Worm (Caenorhabditis elegans): ENCODE measurements around the gene srh-276.

DNA sequence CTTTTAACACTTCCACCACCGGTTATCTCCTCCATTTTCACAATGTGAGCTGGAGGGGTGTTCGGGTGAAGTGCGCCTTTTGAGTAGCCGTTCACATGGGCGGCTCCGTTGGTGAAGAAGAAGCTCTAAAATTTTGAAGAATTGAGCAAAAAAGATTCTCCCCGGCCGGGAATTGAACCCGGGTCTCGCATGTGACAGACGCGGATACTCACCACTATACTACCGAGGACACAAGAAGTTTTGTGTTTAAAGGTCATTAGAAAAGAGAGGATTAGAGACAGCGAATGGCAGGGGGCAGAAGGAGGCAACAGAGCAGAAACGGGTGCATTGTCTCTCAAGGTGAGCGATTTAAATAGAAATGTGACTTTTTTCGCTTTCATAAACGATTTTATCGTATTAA is 22.5 kb downstream of the srh-276 start:
- TF ChIP-seq unc-62 (GFP tag; optimal IDR thresholded peaks at IDR 0.05) (no peak), sma-3 (GFP tag; optimal IDR thresholded peaks at IDR 0.05) (peak; percentile 5), mdl-1 (tag; optimal IDR thresholded peaks at IDR 0.05) (no peak), skn-1 (tag; optimal IDR thresholded peaks at IDR 0.05) (no peak), nhr-237 (tag; optimal IDR thresholded peaks at IDR 0.05) (no peak), lin-11 (tag; optimal IDR thresholded peaks at IDR 0.05) (no peak)
